Worm (Caenorhabditis elegans) whole organism, L1 larva: ENCODE data around the gene ZK354.6.

ENCODE experiments used
- C04F5.9 ChIP-seq: sonication (generic microtip); optimal IDR thresholded peaks from 2 replicates; lab custom pipeline; 2016; ENCODE audit warnings: missing genetic modification characterization, missing compliant biosample characterization
- C16A3.4 ChIP-seq: fragments of 150-350 bp; optimal IDR thresholded peaks from 2 replicates; lab custom pipeline; 2014; ENCODE audit warnings: missing biosample characterization, missing genetic modification characterization
- C34B4.2 ChIP-seq: sonication (generic microtip); optimal IDR thresholded peaks from 2 replicates; lab custom pipeline; 2017; ENCODE audit warnings: mild to moderate bottlenecking, missing genetic modification characterization, missing compliant biosample characterization
- F16B12.6 ChIP-seq: fragments of 150-350 bp; optimal IDR thresholded peaks from 2 replicates; lab custom pipeline; 2014; ENCODE audit warnings: missing biosample characterization, missing genetic modification characterization
- aha-1 ChIP-seq: fragments of 150-350 bp; optimal IDR thresholded peaks from 2 replicates; lab custom pipeline; 2014; ENCODE audit warnings: missing biosample characterization, missing genetic modification characterization
- ceh-63 ChIP-seq: fragments of 200-800 bp; sonication (Bioruptor generic); optimal IDR thresholded peaks from 2 replicates; lab custom pipeline; 2018; ENCODE audit warnings: mild to moderate bottlenecking, missing genetic modification characterization, missing compliant biosample characterization
- ceh-88 ChIP-seq: fragments of 200-800 bp; sonication (Bioruptor generic); IDR thresholded peaks from 2 replicates; pipeline ENCODE4 v1.3.6; 2022; ENCODE audit warnings: missing genetic modification characterization, missing compliant biosample characterization
- ces-1 ChIP-seq: fragments of 150-350 bp; optimal IDR thresholded peaks from 2 replicates; lab custom pipeline; 2014; ENCODE audit warnings: missing biosample characterization, missing genetic modification reagents, missing genetic modification characterization
- dsc-1 ChIP-seq: sonication (generic microtip); optimal IDR thresholded peaks from 2 replicates; lab custom pipeline; 2016; ENCODE audit warnings: mild to moderate bottlenecking, missing genetic modification characterization, missing compliant biosample characterization
- efl-1 ChIP-seq, 4 experiments: fragments of 150-350 bp; optimal IDR thresholded peaks in 3 of 4; peaks in 1 of 4; 1 replicate in 1 of 4; 2 replicates in 3 of 4; lab custom pipeline; 2014; ENCODE audit warnings: missing biosample characterization in 2 of 4, missing genetic modification characterization in 2 of 4, missing genetic modification reagents in 2 of 4
- egl-13 ChIP-seq: sonication (generic microtip); optimal IDR thresholded peaks from 2 replicates; lab custom pipeline; 2016; ENCODE audit warnings: missing genotype, missing genetic modification reagents, missing genetic modification characterization, missing compliant biosample characterization
- elt-3 ChIP-seq, 6 experiments: fragments of 150-350 bp in 1 of 6; sonication (generic microtip); optimal IDR thresholded peaks; 2 replicates each; lab custom pipeline; 2017 to 2018; ENCODE audit warnings: missing biosample characterization in 6 of 6, missing genetic modification characterization in 6 of 6, inconsistent platforms in 1 of 6
- ets-5 ChIP-seq: fragments of 200-800 bp; sonication (Bioruptor generic); IDR thresholded peaks from 2 replicates; pipeline ENCODE4 v1.3.6; 2022; ENCODE audit warnings: missing genetic modification characterization, missing compliant biosample characterization
- fkh-10 ChIP-seq: sonication (generic microtip); optimal IDR thresholded peaks from 2 replicates; lab custom pipeline; 2017; ENCODE audit warnings: missing biosample characterization, missing genetic modification reagents, missing genetic modification characterization
- fkh-4 ChIP-seq: sonication (generic microtip); optimal IDR thresholded peaks from 2 replicates; lab custom pipeline; 2016; ENCODE audit warnings: missing compliant biosample characterization, missing genetic modification characterization, borderline replicate concordance
- fkh-8 ChIP-seq: sonication (generic microtip); optimal IDR thresholded peaks from 2 replicates; lab custom pipeline; 2016; ENCODE audit warnings: mild to moderate bottlenecking, missing genetic modification characterization, missing compliant biosample characterization
- fos-1 ChIP-seq: fragments of 150-350 bp; optimal IDR thresholded peaks from 2 replicates; lab custom pipeline; 2014; ENCODE audit warnings: missing biosample characterization, missing genetic modification characterization
- grh-1 ChIP-seq: fragments of 200-800 bp; sonication (Bioruptor generic); IDR thresholded peaks from 2 replicates; pipeline ENCODE4 v1.3.6; 2022; ENCODE audit warnings: missing genetic modification reagents, missing genetic modification characterization, missing compliant biosample characterization
- hlh-17 ChIP-seq: fragments of 200-800 bp; sonication (Bioruptor generic); optimal IDR thresholded peaks from 2 replicates; lab custom pipeline; 2018; ENCODE audit warnings: missing genetic modification characterization, mild to moderate bottlenecking, missing compliant biosample characterization, moderate library complexity, borderline replicate concordance
- isw-1 ChIP-seq: fragments of 200-800 bp; sonication (Bioruptor generic); IDR thresholded peaks from 2 replicates; pipeline ENCODE4 v1.3.6; 2022; ENCODE audit warnings: missing genetic modification characterization, missing compliant biosample characterization
- lin-14 ChIP-seq: fragments of 200-800 bp; sonication (Bioruptor generic); optimal IDR thresholded peaks from 2 replicates; lab custom pipeline; 2018; ENCODE audit warnings: mild to moderate bottlenecking, missing genetic modification characterization, moderate library complexity, missing compliant biosample characterization
- lin-35 ChIP-seq, 2 experiments: fragments of 150-350 bp; optimal IDR thresholded peaks; 2 replicates each; lab custom pipeline; 2014; ENCODE audit warnings: missing biosample characterization in 2 of 2, missing genetic modification characterization in 2 of 2, missing genetic modification reagents in 2 of 2
- lin-39 ChIP-seq: fragments of 150-350 bp; optimal IDR thresholded peaks from 2 replicates; lab custom pipeline; 2014; ENCODE audit warnings: missing biosample characterization, missing genetic modification reagents, missing genetic modification characterization
- lir-3 ChIP-seq: sonication (generic microtip); optimal IDR thresholded peaks from 2 replicates; lab custom pipeline; 2016; ENCODE audit warnings: mild to moderate bottlenecking, missing genetic modification characterization, moderate library complexity, missing compliant biosample characterization; ENCODE audit not compliant: poor library complexity
- lsy-2 ChIP-seq, 2 experiments: fragments of 150-350 bp; optimal IDR thresholded peaks; 2 replicates each; lab custom pipeline; 2014; ENCODE audit warnings: missing biosample characterization in 2 of 2, missing genetic modification characterization in 2 of 2
- mef-2 ChIP-seq: fragments of 150-350 bp; optimal IDR thresholded peaks from 2 replicates; lab custom pipeline; 2014; ENCODE audit warnings: missing biosample characterization, missing genetic modification characterization
- mep-1 ChIP-seq: fragments of 150-350 bp; optimal IDR thresholded peaks from 2 replicates; lab custom pipeline; 2014; ENCODE audit warnings: missing biosample characterization, missing genetic modification characterization
- nhr-11 ChIP-seq: fragments of 150-350 bp; optimal IDR thresholded peaks from 2 replicates; lab custom pipeline; 2014; ENCODE audit warnings: missing biosample characterization, missing genetic modification characterization
- nhr-12 ChIP-seq: sonication (generic microtip); optimal IDR thresholded peaks from 2 replicates; lab custom pipeline; 2017; ENCODE audit warnings: missing biosample characterization, missing genetic modification characterization
- nhr-20 ChIP-seq: sonication (generic microtip); optimal IDR thresholded peaks from 2 replicates; lab custom pipeline; 2016; ENCODE audit warnings: mild to moderate bottlenecking, missing genetic modification characterization, missing compliant biosample characterization
- nhr-237 ChIP-seq: fragments of 150-350 bp; optimal IDR thresholded peaks from 2 replicates; lab custom pipeline; 2014; ENCODE audit warnings: missing biosample characterization, missing genetic modification characterization
- nhr-28 ChIP-seq: fragments of 150-350 bp; optimal IDR thresholded peaks from 2 replicates; lab custom pipeline; 2014; ENCODE audit warnings: missing biosample characterization, missing genetic modification characterization
- nhr-76 ChIP-seq: sonication (generic microtip); optimal IDR thresholded peaks from 2 replicates; lab custom pipeline; 2017; ENCODE audit warnings: missing biosample characterization, missing genetic modification characterization
- nhr-77 ChIP-seq: fragments of 150-350 bp; optimal IDR thresholded peaks from 2 replicates; lab custom pipeline; 2014; ENCODE audit warnings: missing biosample characterization, missing genetic modification characterization
- nhr-85 ChIP-seq: sonication (generic microtip); peaks from one replicate; lab custom pipeline; 2016; ENCODE audit warnings: missing genetic modification characterization, inconsistent platforms, missing compliant biosample characterization
- nhr-90 ChIP-seq: sonication (generic microtip); optimal IDR thresholded peaks from 2 replicates; lab custom pipeline; 2016; ENCODE audit warnings: mild to moderate bottlenecking, missing genetic modification characterization, missing compliant biosample characterization; ENCODE audit not compliant: poor library complexity
- pax-3 ChIP-seq: fragments of 200-800 bp; sonication (Bioruptor generic); optimal IDR thresholded peaks from 2 replicates; lab custom pipeline; 2018; ENCODE audit warnings: mild to moderate bottlenecking, missing genetic modification characterization, moderate library complexity, missing compliant biosample characterization
- skn-1 ChIP-seq: fragments of 150-350 bp; optimal IDR thresholded peaks from 2 replicates; lab custom pipeline; 2014; ENCODE audit warnings: missing biosample characterization, missing genetic modification characterization
- snpc-4 ChIP-seq: fragments of 150-350 bp; optimal IDR thresholded peaks from 2 replicates; lab custom pipeline; 2014; ENCODE audit warnings: missing biosample characterization, missing genetic modification characterization
- snu-23 ChIP-seq: sonication (generic microtip); optimal IDR thresholded peaks from 2 replicates; lab custom pipeline; 2016; ENCODE audit warnings: missing genetic modification characterization, missing compliant biosample characterization
- sox-4 ChIP-seq: sonication (generic microtip); optimal IDR thresholded peaks from 2 replicates; lab custom pipeline; 2016; ENCODE audit warnings: missing genetic modification characterization, missing compliant biosample characterization
- tbx-2 ChIP-seq: sonication (generic microtip); optimal IDR thresholded peaks from 2 replicates; lab custom pipeline; 2016; ENCODE audit warnings: missing genetic modification characterization, missing compliant biosample characterization
- unc-130 ChIP-seq: fragments of 150-350 bp; optimal IDR thresholded peaks from 2 replicates; lab custom pipeline; 2017; ENCODE audit warnings: missing biosample characterization, missing genetic modification characterization, inconsistent platforms
- unc-30 ChIP-seq: sonication (generic microtip); optimal IDR thresholded peaks from 2 replicates; lab custom pipeline; 2017; ENCODE audit warnings: missing biosample characterization, missing genetic modification characterization
- unc-62 ChIP-seq: fragments of 150-350 bp; optimal IDR thresholded peaks from 2 replicates; lab custom pipeline; 2014; ENCODE audit warnings: missing biosample characterization, missing genetic modification reagents, missing genetic modification characterization
- unc-86 ChIP-seq: sonication (generic microtip); optimal IDR thresholded peaks from 2 replicates; lab custom pipeline; 2016; ENCODE audit warnings: missing genetic modification characterization, missing compliant biosample characterization
- unc-98 ChIP-seq: fragments of 200-800 bp; sonication (Bioruptor generic); IDR thresholded peaks from 2 replicates; pipeline ENCODE4 v1.3.6; 2022; ENCODE audit warnings: missing genetic modification characterization, missing compliant biosample characterization
- vab-15 ChIP-seq: sonication (generic microtip); optimal IDR thresholded peaks from 2 replicates; lab custom pipeline; 2017; ENCODE audit warnings: missing genotype, mild to moderate bottlenecking, missing genetic modification characterization, missing compliant biosample characterization
- xbp-1 ChIP-seq: sonication (generic microtip); optimal IDR thresholded peaks from 2 replicates; lab custom pipeline; 2016; ENCODE audit warnings: missing genetic modification characterization, missing compliant biosample characterization
- zip-4 ChIP-seq: fragments of 200-800 bp; sonication (Bioruptor generic); optimal IDR thresholded peaks from 2 replicates; lab custom pipeline; 2018; ENCODE audit warnings: mild to moderate bottlenecking, missing genetic modification characterization, moderate library complexity, missing compliant biosample characterization
- ztf-4 ChIP-seq: fragments of 150-350 bp; optimal IDR thresholded peaks from 2 replicates; lab custom pipeline; 2014; ENCODE audit warnings: missing biosample characterization, missing genetic modification characterization

ZK354.6 gene

ce11 chrIV:5297436-5298012 is at the start of gene ZK354.6, which contains the start of gene msp-113:
Gene ZK354.6, minus strand, starts transcription at chrIV:5297536.
Gene msp-113, plus strand, starts transcription at chrIV:5297962.
- TF ChIP-seq hlh-17 (GFP tag; lab: Kevin White, UChicago) (no peak), nhr-28 (tag; lab: Kevin White, UChicago) (no peak), lin-35 (GFP tag; optimal IDR thresholded peaks at IDR 0.05; lab: Kevin White, UChicago) (no peak), nhr-237 (no peak)
- TF ChIP-seq, all 84 proteins: peak for 0

- TF ChIP-seq dsc-1 (tag; lab: Kevin White, UChicago) (no peak), unc-98 (GFP tag; lab: Robert Waterston, UW) (no peak), zip-4 (GFP tag; lab: Kevin White, UChicago) (no peak), nhr-77 (tag; lab: Kevin White, UChicago) (no peak), ets-5 (GFP tag; lab: Robert Waterston, UW) (no peak), egl-13 (tag; lab: Kevin White, UChicago) (no peak), grh-1 (GFP tag; lab: Robert Waterston, UW) (no peak), vab-15 (tag; lab: Kevin White, UChicago) (no peak), lir-3 (tag; lab: Kevin White, UChicago) (no peak), fos-1 (tag; lab: Kevin White, UChicago) (no peak), skn-1 (tag; lab: Kevin White, UChicago) (no peak), nhr-90 (tag; lab: Kevin White, UChicago) (peak; percentile 52), sox-4 (tag; lab: Kevin White, UChicago) (no peak), unc-86 (no peak), ceh-88 (no peak), nhr-20 (tag; lab: Kevin White, UChicago) (no peak), fkh-8 (tag; lab: Kevin White, UChicago) (no peak), ceh-63 (GFP tag; lab: Kevin White, UChicago) (no peak), mep-1 (tag; lab: Kevin White, UChicago) (no peak), lin-39 (tag; lab: Kevin White, UChicago) (no peak), xbp-1 (peak; percentile 10), unc-62 (GFP tag; lab: Kevin White, UChicago) (no peak), isw-1 (GFP tag; lab: Robert Waterston, UW) (no peak), fkh-10 (no peak), aha-1 (tag; lab: Kevin White, UChicago) (no peak), nhr-11 (tag; lab: Kevin White, UChicago) (no peak), lin-14 (GFP tag; lab: Kevin White, UChicago) (no peak), tbx-2 (no peak), ces-1 (GFP tag; lab: Kevin White, UChicago) (no peak), lin-35 (GFP tag; optimal IDR thresholded peaks at IDR 0.05; lab: Kevin White, UChicago) (peak in 1 of 2 experiments; percentile 65), nhr-12 (no peak), F16B12.6 (tag; lab: Kevin White, UChicago) (no peak), snu-23 (GFP tag; lab: Kevin White, UChicago) (peak; percentile 21), unc-130 (tag; lab: Kevin White, UChicago) (no peak), fkh-4 (no peak), efl-1 (optimal IDR thresholded peaks at IDR 0.05; lab: Kevin White, UChicago) (no peak), efl-1 (GFP tag; optimal IDR thresholded peaks at IDR 0.05 in 1 of 2; lab: Kevin White, UChicago) (peak in 1 of 2 experiments; percentile 34), unc-30 (tag; lab: Kevin White, UChicago) (no peak), lsy-2 (tag; optimal IDR thresholded peaks at IDR 0.05; lab: Kevin White, UChicago) (peak in 1 of 2 experiments; percentile 10), nhr-85 (tag; lab: Kevin White, UChicago) (peak; percentile 55), C34B4.2 (tag; lab: Kevin White, UChicago) (no peak), snpc-4 (tag; lab: Kevin White, UChicago) (no peak), mef-2 (tag; lab: Kevin White, UChicago) (no peak), pax-3 (no peak), C16A3.4 (no peak), C04F5.9 (tag; lab: Kevin White, UChicago) (no peak), nhr-76 (tag; lab: Kevin White, UChicago) (no peak), nhr-237 (no peak), elt-3 (tag; optimal IDR thresholded peaks at IDR 0.05; lab: Kevin White, UChicago) (no peak), ztf-4 (tag; lab: Kevin White, UChicago) (no peak)
Measured at ce11 chrIV:5344168-5344567, 46.8 kb upstream of the ZK354.6 start.
